Fruit fly (Drosophila melanogaster) whole organism, prepupa: ENCODE results near the gene moi.

Experiments
- Blimp-1 ChIP-seq: fragments of 200-800 bp; sonication (Bioruptor generic); optimal IDR thresholded peaks from 3 replicates; lab custom pipeline; 2017; ENCODE audit warnings: missing biosample characterization, missing genetic modification characterization, mild to moderate bottlenecking, moderate library complexity, missing genetic modification reagents
- CG10631 ChIP-seq: fragments of 200-800 bp; sonication (Bioruptor generic); optimal IDR thresholded peaks from 2 replicates; lab custom pipeline; 2016; ENCODE audit warnings: missing biosample characterization, missing genetic modification characterization
- CG10669 ChIP-seq: fragments of 200-800 bp; sonication (Bioruptor generic); optimal IDR thresholded peaks from 3 replicates; lab custom pipeline; 2018; ENCODE audit warnings: missing biosample characterization, mild to moderate bottlenecking, missing genetic modification characterization, moderate library complexity
- CG11294 ChIP-seq: fragments of 200-800 bp; sonication (Bioruptor generic); IDR thresholded peaks from 2 replicates; pipeline ENCODE4 v1.3.6; 2022; ENCODE audit warnings: missing biosample characterization, missing genetic modification characterization
- CG11762 ChIP-seq: fragments of 200-800 bp; sonication (Bioruptor generic); optimal IDR thresholded peaks from 3 replicates; lab custom pipeline; 2016; ENCODE audit warnings: missing biosample characterization, missing genetic modification characterization; ENCODE audit not compliant: insufficient read depth
- CG11902 ChIP-seq: fragments of 200-800 bp; sonication (Bioruptor generic); optimal IDR thresholded peaks from 3 replicates; lab custom pipeline; 2016; ENCODE audit warnings: missing biosample characterization, missing genetic modification characterization
- CG15336 ChIP-seq: fragments of 200-800 bp; sonication (Bioruptor generic); IDR thresholded peaks from 2 replicates; pipeline ENCODE4 v1.3.6; 2022; ENCODE audit warnings: missing biosample characterization, missing genetic modification characterization
- CG1621 ChIP-seq: fragments of 200-800 bp; sonication (Bioruptor generic); optimal IDR thresholded peaks from 3 replicates; lab custom pipeline; 2018; ENCODE audit warnings: missing biosample characterization, mild to moderate bottlenecking, missing genetic modification characterization
- CG16779 ChIP-seq: fragments of 200-800 bp; sonication (Bioruptor generic); optimal IDR thresholded peaks from 3 replicates; lab custom pipeline; 2017; ENCODE audit warnings: missing biosample characterization, mild to moderate bottlenecking, missing genetic modification characterization
- CG3032 ChIP-seq: fragments of 200-800 bp; optimal IDR thresholded peaks from 2 replicates; lab custom pipeline; 2019; ENCODE audit warnings: missing biosample characterization, mild to moderate bottlenecking, missing genetic modification characterization, moderate library complexity
- CG31627 ChIP-seq: fragments of 200-800 bp; sonication (Bioruptor generic); optimal IDR thresholded peaks from 3 replicates; lab custom pipeline; 2016; ENCODE audit warnings: missing biosample characterization, missing genetic modification characterization
- CG32006 ChIP-seq: fragments of 200-800 bp; sonication (Bioruptor generic); optimal IDR thresholded peaks from 3 replicates; lab custom pipeline; 2017; ENCODE audit warnings: missing biosample characterization, mild to moderate bottlenecking, missing genetic modification characterization
- CG34406 ChIP-seq: fragments of 200-800 bp; sonication (Bioruptor generic); optimal IDR thresholded peaks from 3 replicates; lab custom pipeline; 2016; ENCODE audit warnings: missing biosample characterization, missing genetic modification characterization
- CG6163 ChIP-seq: fragments of 200-800 bp; sonication (Bioruptor generic); IDR thresholded peaks from 3 replicates; pipeline ENCODE4 v1.3.6; 2022; ENCODE audit warnings: missing biosample characterization, missing genetic modification characterization
- CG6276 ChIP-seq: fragments of 200-800 bp; sonication (Bioruptor generic); optimal IDR thresholded peaks from 2 replicates; lab custom pipeline; 2017; ENCODE audit warnings: missing biosample characterization, mild to moderate bottlenecking, missing genetic modification characterization
- CG6792 ChIP-seq: fragments of 200-800 bp; sonication (Bioruptor generic); optimal IDR thresholded peaks from 3 replicates; lab custom pipeline; 2016; ENCODE audit warnings: missing biosample characterization, missing genetic modification characterization
- CG6808 ChIP-seq: fragments of 200-800 bp; sonication (Bioruptor generic); optimal IDR thresholded peaks from 3 replicates; lab custom pipeline; 2017; ENCODE audit warnings: missing biosample characterization, missing genetic modification characterization, mild to moderate bottlenecking, moderate library complexity, missing genetic modification reagents
- CG6854 ChIP-seq: fragments of 200-800 bp; sonication (Bioruptor generic); optimal IDR thresholded peaks from 2 replicates; lab custom pipeline; 2017; ENCODE audit warnings: missing biosample characterization, mild to moderate bottlenecking, missing genetic modification characterization
- CG7368 ChIP-seq: fragments of 200-800 bp; sonication (Bioruptor generic); optimal IDR thresholded peaks from 3 replicates; lab custom pipeline; 2016; ENCODE audit warnings: missing biosample characterization, missing genetic modification characterization
- CG8119 ChIP-seq: fragments of 200-800 bp; sonication (Bioruptor generic); IDR thresholded peaks from 3 replicates; pipeline ENCODE4 v1.3.6; 2022; ENCODE audit warnings: missing biosample characterization, missing genetic modification characterization
- CG8319 ChIP-seq: fragments of 200-800 bp; sonication (Bioruptor generic); optimal IDR thresholded peaks from 3 replicates; lab custom pipeline; 2016; ENCODE audit warnings: missing biosample characterization, missing genetic modification characterization
- CG8632 ChIP-seq: fragments of 200-800 bp; sonication (Bioruptor generic); optimal IDR thresholded peaks from 3 replicates; lab custom pipeline; 2016; ENCODE audit warnings: missing biosample characterization, missing genetic modification characterization
- CG9139 ChIP-seq: fragments of 200-800 bp; sonication (Bioruptor generic); optimal IDR thresholded peaks from 3 replicates; lab custom pipeline; 2017; ENCODE audit warnings: missing biosample characterization, mild to moderate bottlenecking, missing genetic modification characterization
- Eip75B ChIP-seq: fragments of 200-800 bp; sonication (Bioruptor generic); optimal IDR thresholded peaks from 3 replicates; lab custom pipeline; 2016; ENCODE audit warnings: missing biosample characterization, missing genetic modification characterization
- Eip93F ChIP-seq: fragments of 200-800 bp; sonication (Bioruptor generic); optimal IDR thresholded peaks from 2 replicates; lab custom pipeline; 2016; ENCODE audit warnings: missing biosample characterization, mild to moderate bottlenecking, missing genetic modification characterization
- Ets21C ChIP-seq: fragments of 200-800 bp; sonication (Bioruptor generic); optimal IDR thresholded peaks from 3 replicates; lab custom pipeline; 2016; ENCODE audit warnings: missing biosample characterization, missing genetic modification characterization
- Ets96B ChIP-seq: fragments of 200-800 bp; optimal IDR thresholded peaks from 2 replicates; lab custom pipeline; 2019; ENCODE audit warnings: missing biosample characterization, mild to moderate bottlenecking, missing genetic modification characterization, moderate library complexity
- Gug ChIP-seq: fragments of 200-800 bp; sonication (Bioruptor generic); IDR thresholded peaks from 2 replicates; pipeline ENCODE4 v1.3.6; 2022; ENCODE audit warnings: missing biosample characterization, missing genetic modification characterization
- Lpt ChIP-seq: fragments of 200-800 bp; sonication (Bioruptor generic); optimal IDR thresholded peaks from 3 replicates; lab custom pipeline; 2016; ENCODE audit warnings: missing biosample characterization, missing genetic modification characterization
- Met ChIP-seq: fragments of 200-800 bp; sonication (Bioruptor generic); optimal IDR thresholded peaks from 3 replicates; lab custom pipeline; 2016; ENCODE audit warnings: missing biosample characterization, missing genetic modification characterization
- Smox ChIP-seq: fragments of 200-800 bp; sonication (Bioruptor generic); optimal IDR thresholded peaks from 3 replicates; lab custom pipeline; 2016; ENCODE audit warnings: missing biosample characterization, missing genetic modification characterization
- Sox102F ChIP-seq: fragments of 200-800 bp; sonication (Bioruptor generic); optimal IDR thresholded peaks from 2 replicates; lab custom pipeline; 2016; ENCODE audit warnings: missing biosample characterization, mild to moderate bottlenecking, missing genetic modification characterization
- Sox14 ChIP-seq: fragments of 200-800 bp; sonication (Bioruptor generic); optimal IDR thresholded peaks from 3 replicates; lab custom pipeline; 2016; ENCODE audit warnings: missing biosample characterization, missing genetic modification characterization
- Sox15 ChIP-seq: fragments of 200-800 bp; sonication (Bioruptor generic); optimal IDR thresholded peaks from 3 replicates; lab custom pipeline; 2016; ENCODE audit warnings: missing biosample characterization, missing genetic modification characterization
- achi ChIP-seq: fragments of 200-800 bp; sonication (Bioruptor generic); optimal IDR thresholded peaks from 3 replicates; lab custom pipeline; 2016; ENCODE audit warnings: missing biosample characterization, missing genetic modification characterization
- cyc ChIP-seq: fragments of 200-800 bp; sonication (Bioruptor generic); optimal IDR thresholded peaks from 3 replicates; lab custom pipeline; 2016; ENCODE audit warnings: missing biosample characterization, missing genetic modification characterization
- dac ChIP-seq: fragments of 200-800 bp; sonication (Bioruptor generic); optimal IDR thresholded peaks from 2 replicates; lab custom pipeline; 2017; ENCODE audit warnings: missing biosample characterization, mild to moderate bottlenecking, missing genetic modification characterization
- dsx ChIP-seq: fragments of 200-800 bp; optimal IDR thresholded peaks from 3 replicates; lab custom pipeline; 2019; ENCODE audit warnings: missing biosample characterization, mild to moderate bottlenecking, missing genetic modification characterization, moderate library complexity; ENCODE audit not compliant: poor library complexity, severe bottlenecking
- eg ChIP-seq: fragments of 200-800 bp; sonication (Bioruptor generic); IDR thresholded peaks from 3 replicates; pipeline ENCODE4 v1.3.6; 2022; ENCODE audit warnings: missing biosample characterization, missing genetic modification characterization
- esn ChIP-seq: fragments of 200-800 bp; sonication (Bioruptor generic); optimal IDR thresholded peaks from 2 replicates; lab custom pipeline; 2016; ENCODE audit warnings: missing biosample characterization, mild to moderate bottlenecking, missing genetic modification characterization, moderate library complexity
- fd85E ChIP-seq: fragments of 200-800 bp; sonication (Bioruptor generic); optimal IDR thresholded peaks from 3 replicates; lab custom pipeline; 2016; ENCODE audit warnings: missing biosample characterization, missing genetic modification characterization
- net ChIP-seq: fragments of 200-800 bp; sonication (Bioruptor generic); optimal IDR thresholded peaks from 3 replicates; lab custom pipeline; 2016; ENCODE audit warnings: missing biosample characterization, missing genetic modification characterization
- pdm3 ChIP-seq: fragments of 200-800 bp; sonication (Bioruptor generic); optimal IDR thresholded peaks from 3 replicates; lab custom pipeline; 2016; ENCODE audit warnings: missing biosample characterization, missing genetic modification characterization
- topi ChIP-seq: fragments of 200-800 bp; sonication (Bioruptor generic); optimal IDR thresholded peaks from 3 replicates; lab custom pipeline; 2016; ENCODE audit warnings: missing biosample characterization, missing genetic modification characterization

The moi gene

dm6 chr3R:18297444-18298297 lies 42.3 kb downstream of the moi start (continued):
- TF ChIP-seq CG8319 (no peak), esn (GFP tag; lab: Kevin White, UChicago) (no peak), dac (GFP tag; lab: Kevin White, UChicago) (peak; percentile 31), CG1621 (tag; lab: Kevin White, UChicago) (no peak), CG9139 (GFP tag; lab: Kevin White, UChicago) (no peak), topi (GFP tag; lab: Kevin White, UChicago) (no peak), Smox (GFP tag; lab: Kevin White, UChicago) (no peak), CG11762 (no peak), Eip75B (peak; percentile 22), CG6854 (GFP tag; lab: Kevin White, UChicago) (no peak), Ets96B (no peak), CG7368 (GFP tag; lab: Kevin White, UChicago) (peak; percentile 4), Gug (GFP tag; lab: Robert Waterston, UW) (peak; percentile 41; the same call in 1 of the 2 replicates), Sox102F (GFP tag; lab: Kevin White, UChicago) (no peak), CG8119 (peak; percentile 42; the same call in 1 of the 3 replicates), Met (GFP tag; lab: Kevin White, UChicago) (no peak), CG6792 (no peak), Blimp-1 (no peak), achi (GFP tag; lab: Kevin White, UChicago) (peak; percentile 56), CG6808 (GFP tag; lab: Kevin White, UChicago) (no peak), CG8632 (GFP tag; lab: Kevin White, UChicago) (peak; percentile 18), CG31627 (GFP tag; lab: Kevin White, UChicago) (peak; percentile 12), Ets21C (GFP tag; lab: Kevin White, UChicago) (no peak), CG11902 (GFP tag; lab: Kevin White, UChicago) (no peak), CG6163 (GFP tag; lab: Robert Waterston, UW) (peak; percentile 57; the same call in 1 of the 3 replicates), CG11294 (peak; percentile 33; the same call in 1 of the 2 replicates), CG16779 (tag; lab: Kevin White, UChicago) (no peak), fd85E (GFP tag; lab: Kevin White, UChicago) (no peak), CG3032 (peak; percentile 13)

- TF ChIP-seq CG6854 (GFP tag; lab: Kevin White, UChicago) = no peak
- peak; percentile 38 for TF ChIP-seq Sox14 (GFP tag; lab: Kevin White, UChicago)
- no peak for TF ChIP-seq Ets21C (GFP tag; lab: Kevin White, UChicago)
- no peak for TF ChIP-seq Sox15 (GFP tag; lab: Kevin White, UChicago)
- TF ChIP-seq CG3032 = no peak
- peak; percentile 45 for TF ChIP-seq Gug (GFP tag; lab: Robert Waterston, UW)
- peak; percentile 36 for TF ChIP-seq CG9139 (GFP tag; lab: Kevin White, UChicago)
- peak; percentile 13 for TF ChIP-seq CG8632 (GFP tag; lab: Kevin White, UChicago)
- no peak for TF ChIP-seq CG10669 (GFP tag; lab: Kevin White, UChicago)
- TF ChIP-seq CG34406 (GFP tag; lab: Kevin White, UChicago) = peak; percentile 23
- TF ChIP-seq CG6808 (GFP tag; lab: Kevin White, UChicago) = no peak
- TF ChIP-seq CG10631 (GFP tag; lab: Kevin White, UChicago) = no peak
- TF ChIP-seq eg (GFP tag; lab: Robert Waterston, UW) = peak; percentile 66
- peak; percentile 50 for TF ChIP-seq Lpt (GFP tag; lab: Kevin White, UChicago)
- TF ChIP-seq CG6276 (GFP tag; lab: Kevin White, UChicago) = peak; percentile 46
- no peak for TF ChIP-seq CG7368 (GFP tag; lab: Kevin White, UChicago)
- peak; percentile 12 for TF ChIP-seq cyc
- TF ChIP-seq Sox102F (GFP tag; lab: Kevin White, UChicago) = no peak
- TF ChIP-seq CG32006 = peak; percentile 20
- TF ChIP-seq net (GFP tag; lab: Kevin White, UChicago) = peak; percentile 21
- TF ChIP-seq CG31627 (GFP tag; lab: Kevin White, UChicago) = no peak
- no peak for TF ChIP-seq Smox (GFP tag; lab: Kevin White, UChicago)
- no peak for TF ChIP-seq Eip93F (GFP tag; lab: Kevin White, UChicago)
- no peak for TF ChIP-seq Met (GFP tag; lab: Kevin White, UChicago)
- no peak for TF ChIP-seq dsx (GFP tag; lab: Kevin White, UChicago)
- TF ChIP-seq pdm3 (GFP tag; lab: Kevin White, UChicago) = peak; percentile 5
- no peak for TF ChIP-seq CG11294
- no peak for TF ChIP-seq CG8319
- no peak for TF ChIP-seq Blimp-1
- no peak for TF ChIP-seq CG11762
- TF ChIP-seq CG15336 (GFP tag; lab: Robert Waterston, UW) = peak; percentile 56
- TF ChIP-seq dac (GFP tag; lab: Kevin White, UChicago) = no peak
- no peak for TF ChIP-seq fd85E (GFP tag; lab: Kevin White, UChicago)
- TF ChIP-seq topi (GFP tag; lab: Kevin White, UChicago) = peak; percentile 17
- no peak for TF ChIP-seq CG1621 (tag; lab: Kevin White, UChicago)
These were observed 43.1 kb downstream of the moi start for dm6 chr3R:18298298-18298899.
